Worm (Caenorhabditis elegans) whole organism, mixed stage, embryonic: ENCODE data around the gene zer-1.

Source experiments
- elt-1 ChIP-seq: sonication (generic microtip); optimal IDR thresholded peaks from 2 replicates; lab custom pipeline; 2017; ENCODE audit warnings: missing genetic modification characterization, mild to moderate bottlenecking, missing compliant biosample characterization, antibody characterized with exemption, moderate library complexity, borderline replicate concordance; ENCODE audit not compliant: insufficient read depth
- hlh-1 ChIP-seq: fragments of 150-350 bp; optimal IDR thresholded peaks from 2 replicates; lab custom pipeline; 2014; ENCODE audit warnings: missing biosample characterization, missing genetic modification reagents, missing genetic modification characterization
- sptf-1 ChIP-seq: sonication (generic microtip); optimal IDR thresholded peaks from 2 replicates; lab custom pipeline; 2017; ENCODE audit warnings: mild to moderate bottlenecking, missing genetic modification characterization, moderate library complexity, missing compliant biosample characterization
- unc-120 ChIP-seq: sonication (generic microtip); optimal IDR thresholded peaks from 2 replicates; lab custom pipeline; 2017; ENCODE audit warnings: missing genetic modification characterization, missing compliant biosample characterization; ENCODE audit not compliant: poor library complexity, severe bottlenecking
- zip-8 ChIP-seq: fragments of 150-350 bp; optimal IDR thresholded peaks from 2 replicates; lab custom pipeline; 2014; ENCODE audit warnings: missing biosample characterization, missing genetic modification characterization

Gene zer-1

ce11 chrIII:832855-833504 lies 53.6 kb downstream of the zer-1 start, which contains the start of gene zip-2:
Gene zip-2 (plus strand): TSS chrIII:832982.
- no peak for TF ChIP-seq hlh-1 (tag; lab: Kevin White, UChicago)
- TF ChIP-seq sptf-1 (tag; lab: Kevin White, UChicago): no peak
- no peak for TF ChIP-seq unc-120 (tag; lab: Kevin White, UChicago)
- TF ChIP-seq, all 35 proteins: peak for 0

- TF ChIP-seq elt-1 (tag; lab: Kevin White, UChicago): no peak
- TF ChIP-seq zip-8 (tag; lab: Kevin White, UChicago): no peak
Measured at ce11 chrIII:831961-832360, 54.6 kb downstream of the zer-1 start, which contains the start of gene ceeh-1. Gene ceeh-1 (minus strand): TSS chrIII:832277.
